Worm (Caenorhabditis elegans): Measurements from ENCODE around the gene srx-86.
A peak's percentile ranks its signal among the peaks of the same experiment; 100 is the strongest.

The srx-86 gene

DNA sequence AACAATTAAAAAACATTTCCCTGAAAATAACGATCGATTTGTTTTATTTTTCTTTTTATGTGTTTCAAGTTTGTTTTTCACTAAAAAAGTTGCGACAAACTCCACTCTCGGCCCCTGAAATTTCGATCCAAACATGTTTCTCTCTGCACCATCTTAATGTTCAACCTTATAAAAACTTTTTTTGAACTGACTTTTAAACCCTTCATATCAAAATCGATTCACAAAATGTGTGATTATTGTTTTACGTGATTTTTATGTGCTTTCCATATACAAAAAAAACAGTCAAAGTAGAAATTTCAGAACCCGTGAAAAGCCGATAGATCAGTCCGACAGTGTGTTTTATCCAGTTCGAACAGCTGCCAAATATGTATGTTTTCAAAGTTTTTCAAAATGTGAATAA lies 35.2 kb upstream of the srx-86 start, which contains the start of gene ccch-1:
Gene ccch-1 (plus strand): TSS at position 301 of the 400 bp plus-strand sequence.
- TF ChIP-seq nfya-2 (GFP tag; IDR thresholded peaks at IDR 0.05), result no peak
- no peak for TF ChIP-seq F57A8.1 (GFP tag; optimal IDR thresholded peaks at IDR 0.05)
- TF ChIP-seq Y79H2A.3 (GFP tag; conservative IDR thresholded peaks at IDR 0.05), result no peak
- no peak for TF ChIP-seq efl-1 (GFP tag; optimal IDR thresholded peaks at IDR 0.05)
- TF ChIP-seq F52B5.7 (tag; optimal IDR thresholded peaks at IDR 0.05), result no peak
- TF ChIP-seq F37B4.10 (GFP tag; IDR thresholded peaks at IDR 0.05), result no peak
- no peak for TF ChIP-seq ztf-28 (GFP tag; IDR thresholded peaks at IDR 0.05)
- TF ChIP-seq attf-5 (GFP tag; optimal IDR thresholded peaks at IDR 0.05), result no peak
- TF ChIP-seq C17E4.6 (GFP tag; IDR thresholded peaks at IDR 0.05), result no peak
- no peak for TF ChIP-seq tbx-9 (tag; optimal IDR thresholded peaks at IDR 0.05; ENCODE audit: borderline replicate concordance)

DNA sequence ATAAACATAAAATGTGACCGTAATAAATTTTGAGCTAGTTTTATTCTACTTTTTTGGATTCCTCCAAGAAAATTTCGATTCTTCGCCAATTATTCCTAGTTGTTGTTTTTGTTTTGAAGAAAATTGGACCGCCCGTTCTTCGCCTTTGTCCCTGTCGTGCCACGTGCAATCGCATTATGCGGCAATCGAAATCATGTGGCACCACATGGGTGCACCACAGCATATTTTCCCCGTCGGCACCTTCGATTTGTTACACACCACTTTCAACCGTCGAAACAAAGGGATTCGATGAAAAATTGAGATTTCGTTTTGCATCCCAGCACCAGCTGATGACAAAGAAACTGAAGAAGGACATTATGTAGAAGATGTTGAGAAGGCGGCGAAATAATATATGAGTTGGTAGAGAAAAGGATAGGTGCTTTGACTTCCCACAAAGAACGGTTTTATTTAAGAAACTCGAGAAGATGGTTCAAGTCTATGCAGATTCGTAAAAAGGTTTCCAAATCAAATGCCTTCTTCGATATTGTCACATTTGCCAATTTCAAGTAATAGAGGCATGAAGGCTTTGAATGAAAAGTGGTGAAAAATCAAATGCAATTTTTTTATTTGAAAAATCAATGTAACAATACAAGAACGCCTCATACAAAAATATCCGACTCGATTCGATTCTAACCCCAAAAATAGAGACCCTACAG lies 34.0 kb upstream of the srx-86 start:
- TF ChIP-seq D2030.7 (GFP tag; IDR thresholded peaks at IDR 0.05), result no peak
- TF ChIP-seq tbp1 (GFP tag; optimal IDR thresholded peaks at IDR 0.05), result no peak
- TF ChIP-seq ztf-26 (tag; optimal IDR thresholded peaks at IDR 0.05), result no peak
- no peak for TF ChIP-seq B0035.1 (tag; optimal IDR thresholded peaks at IDR 0.05)
- TF ChIP-seq attf-3 (GFP tag; conservative IDR thresholded peaks at IDR 0.05), result no peak
- no peak for TF ChIP-seq Y53F4B.3 (GFP tag; IDR thresholded peaks at IDR 0.05)

DNA sequence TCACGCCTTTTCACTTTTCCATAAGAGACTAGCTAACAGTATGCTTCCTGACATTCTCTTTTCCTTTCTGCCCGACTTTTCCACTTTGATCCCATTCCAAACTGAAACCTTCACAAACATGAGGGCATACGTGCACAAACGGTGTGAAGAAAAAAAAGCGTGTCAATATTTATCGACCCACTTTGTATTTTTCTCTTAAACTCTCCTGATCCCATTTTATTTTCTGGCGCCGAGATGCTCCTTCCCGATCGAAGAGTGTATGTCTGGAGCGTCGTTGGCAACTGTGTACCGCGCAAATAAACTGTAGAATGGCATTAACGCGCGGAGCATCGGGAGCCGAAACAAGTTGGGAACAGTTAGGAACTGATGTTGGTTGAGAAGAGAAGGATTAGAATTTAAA lies 33.2 kb upstream of the srx-86 start:
- no peak for TF ChIP-seq zfh-2 (GFP tag; conservative IDR thresholded peaks at IDR 0.05)
- no peak for TF ChIP-seq F23B12.7 (tag; optimal IDR thresholded peaks at IDR 0.05; ENCODE audit: insufficient read depth)
- no peak for TF ChIP-seq ceh-40 (GFP tag; IDR thresholded peaks at IDR 0.05)
- no peak for TF ChIP-seq nhr-90 (tag; optimal IDR thresholded peaks at IDR 0.05)
- no peak for TF ChIP-seq sptf-2 (GFP tag; optimal IDR thresholded peaks at IDR 0.05)
- no peak for TF ChIP-seq B0336.3 (GFP tag; IDR thresholded peaks at IDR 0.05)
- TF ChIP-seq hrde-1 (tag; optimal IDR thresholded peaks at IDR 0.05; ENCODE audit: borderline replicate concordance), result no peak
- TF ChIP-seq attf-6 (GFP tag; IDR thresholded peaks at IDR 0.05), result no peak
- TF ChIP-seq nfyb-1 (GFP tag; IDR thresholded peaks at IDR 0.05), result no peak
- no peak for TF ChIP-seq Y53G8AR.9 (GFP tag; conservative IDR thresholded peaks at IDR 0.05)
- no peak for TF ChIP-seq nhr-80 (tag; optimal IDR thresholded peaks at IDR 0.05)
- no peak for TF ChIP-seq ztf-28 (GFP tag; IDR thresholded peaks at IDR 0.05)
- no peak for TF ChIP-seq D2030.7 (GFP tag; IDR thresholded peaks at IDR 0.05)
- no peak for TF ChIP-seq madf-6 (GFP tag; IDR thresholded peaks at IDR 0.05)
- TF ChIP-seq hmg-20 (GFP tag; IDR thresholded peaks at IDR 0.05), result no peak
- no peak for TF ChIP-seq lin-26 (GFP tag; IDR thresholded peaks at IDR 0.05)
- no peak for TF ChIP-seq egl-18 (GFP tag; IDR thresholded peaks at IDR 0.05)
- TF ChIP-seq rcor-1 (GFP tag; IDR thresholded peaks at IDR 0.05), result no peak
- no peak for TF ChIP-seq hlh-12 (tag; optimal IDR thresholded peaks at IDR 0.05)

DNA sequence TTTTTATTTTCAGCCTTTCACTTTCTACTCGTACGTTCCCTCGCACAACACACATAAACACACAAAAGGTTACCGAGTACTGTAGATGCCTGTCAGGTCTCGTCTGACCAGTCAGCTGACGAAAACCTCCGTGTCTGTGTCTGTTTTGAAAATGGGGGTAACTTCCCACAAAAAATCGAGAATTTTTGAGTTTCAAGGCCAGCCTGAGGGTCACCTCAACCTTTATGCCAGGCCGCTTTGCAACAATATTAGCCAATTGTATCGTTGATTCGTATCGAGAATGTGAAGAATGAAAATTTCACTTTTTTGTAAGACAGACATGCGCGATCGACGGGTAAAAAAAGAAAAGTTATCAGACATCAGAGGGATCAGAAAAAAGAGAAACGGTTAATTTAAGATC lies 31.6 kb upstream of the srx-86 start:
- TF ChIP-seq attf-3 (GFP tag; conservative IDR thresholded peaks at IDR 0.05), result no peak
- TF ChIP-seq lin-40 (tag; optimal IDR thresholded peaks at IDR 0.05), result peak; percentile 56
- no peak for TF ChIP-seq pbrm-1 (GFP tag; IDR thresholded peaks at IDR 0.05)
- no peak for TF ChIP-seq B0336.3 (GFP tag; IDR thresholded peaks at IDR 0.05)
- TF ChIP-seq ztf-22 (GFP tag; optimal IDR thresholded peaks at IDR 0.05), result no peak
- no peak for TF ChIP-seq C17E4.6 (GFP tag; IDR thresholded peaks at IDR 0.05)
- no peak for TF ChIP-seq F39B2.1 (GFP tag; IDR thresholded peaks at IDR 0.05)
- TF ChIP-seq sptf-2 (GFP tag; optimal IDR thresholded peaks at IDR 0.05), result no peak
- no peak for TF ChIP-seq hlh-12 (tag; optimal IDR thresholded peaks at IDR 0.05)
- TF ChIP-seq die-1 (tag; optimal IDR thresholded peaks at IDR 0.05), result no peak
- no peak for TF ChIP-seq mcd-1 (GFP tag; IDR thresholded peaks at IDR 0.05)
- TF ChIP-seq F57A8.1 (GFP tag; optimal IDR thresholded peaks at IDR 0.05), result no peak
- TF ChIP-seq ceh-27 (GFP tag; optimal IDR thresholded peaks at IDR 0.05), result peak; percentile 68
- TF ChIP-seq zfh-2 (GFP tag; conservative IDR thresholded peaks at IDR 0.05), result no peak
- TF ChIP-seq aptf-3 (GFP tag; IDR thresholded peaks at IDR 0.05), result no peak
- peak; percentile 17 for TF ChIP-seq ztf-26 (tag; optimal IDR thresholded peaks at IDR 0.05)
- no peak for TF ChIP-seq athp-1 (tag; optimal IDR thresholded peaks at IDR 0.05)
- TF ChIP-seq ceh-79 (tag; optimal IDR thresholded peaks at IDR 0.05), result no peak
- TF ChIP-seq tbx-9 (tag; optimal IDR thresholded peaks at IDR 0.05; ENCODE audit: borderline replicate concordance), result no peak
